Fruit fly (Drosophila melanogaster) whole organism: ENCODE measurements around the gene eEF2.

Experiments used
- CG8478 ChIP-seq: fragments of >200 bp; optimal IDR thresholded peaks from 2 replicates; lab custom pipeline; 2018; ENCODE audit warnings: inconsistent platforms
- Dll ChIP-seq: fragments of >200 bp; optimal IDR thresholded peaks from 2 replicates; lab custom pipeline; 2017
- EcR ChIP-seq, 2 experiments: fragments of >200 bp; optimal IDR thresholded peaks; 2 replicates each; lab custom pipeline; 2017; ENCODE audit warnings: missing biosample characterization in 2 of 2, missing genetic modification characterization in 2 of 2, missing genetic modification reagents in 2 of 2
- pan ChIP-seq: fragments of >200 bp; optimal IDR thresholded peaks from 2 replicates; lab custom pipeline; 2017
- psq ChIP-seq: fragments of >200 bp; optimal IDR thresholded peaks from 2 replicates; lab custom pipeline; 2017
- usp ChIP-seq: fragments of >200 bp; optimal IDR thresholded peaks from 2 replicates; lab custom pipeline; 2017; ENCODE audit warnings: missing biosample characterization, missing genetic modification characterization, mixed read lengths

Gene eEF2

dm6 chr2L:21632032-21632587, 49.9 kb downstream of the eEF2 start, which contains the start of gene Ac3:
Ac3 (plus strand) TSS chr2L:21632587.
- TF ChIP-seq usp (no peak), EcR (GFP tag; optimal IDR thresholded peaks at IDR 0.05; lab: Kevin White, UChicago) (no peak), psq (lab: Kevin White, UChicago) (no peak), Dll (lab: Kevin White, UChicago) (no peak), pan (lab: Kevin White, UChicago) (no peak), CG8478 (lab: Kevin White, UChicago) (no peak)

dm6 chr2L:21630563-21630817, 51.5 kb downstream of the eEF2 start:
- TF ChIP-seq usp (no peak), pan (lab: Kevin White, UChicago) (no peak), psq (lab: Kevin White, UChicago) (no peak), CG8478 (lab: Kevin White, UChicago) (no peak), Dll (lab: Kevin White, UChicago) (no peak), EcR (GFP tag; optimal IDR thresholded peaks at IDR 0.05; lab: Kevin White, UChicago) (no peak)

- TF ChIP-seq psq (lab: Kevin White, UChicago) (no peak), Dll (lab: Kevin White, UChicago) (no peak), CG8478 (lab: Kevin White, UChicago) (no peak), pan (lab: Kevin White, UChicago) (no peak), EcR (GFP tag; optimal IDR thresholded peaks at IDR 0.05; lab: Kevin White, UChicago) (no peak), usp (no peak)
Measured at dm6 chr2L:21629814-21630562, 52.0 kb downstream of the eEF2 start, which contains the start of gene Df31. Df31 (minus strand) TSS chr2L:21629932.

dm6 chr2L:21629149-21629813, 52.7 kb downstream of the eEF2 start:
- TF ChIP-seq CG8478 (lab: Kevin White, UChicago) (peak; percentile 87), usp (no peak)

dm6 chr2L:21628533-21628932, 53.4 kb downstream of the eEF2 start:
- TF ChIP-seq EcR (GFP tag; optimal IDR thresholded peaks at IDR 0.05; lab: Kevin White, UChicago) (peak in 1 of 2 experiments; percentile 34), psq (lab: Kevin White, UChicago) (no peak)

- TF ChIP-seq pan (lab: Kevin White, UChicago) (no peak), usp (no peak), Dll (lab: Kevin White, UChicago) (no peak), EcR (GFP tag; optimal IDR thresholded peaks at IDR 0.05; lab: Kevin White, UChicago) (no peak), CG8478 (lab: Kevin White, UChicago) (no peak), psq (lab: Kevin White, UChicago) (no peak)
Measured at dm6 chr2L:21627957-21628356, 54.0 kb downstream of the eEF2 start.
